Worm (Caenorhabditis elegans) whole organism, mixed stage, embryonic: ENCODE data around the gene C25A11.2.

ENCODE experiments used
- elt-3 ChIP-seq: fragments of 150-350 bp; optimal IDR thresholded peaks from 2 replicates; lab custom pipeline; 2014; ENCODE audit warnings: missing biosample characterization, missing genetic modification characterization
- hlh-1 ChIP-seq: fragments of 150-350 bp; optimal IDR thresholded peaks from 2 replicates; lab custom pipeline; 2014; ENCODE audit warnings: missing biosample characterization, missing genetic modification reagents, missing genetic modification characterization
- lin-13 ChIP-seq: fragments of 150-350 bp; optimal IDR thresholded peaks from 2 replicates; lab custom pipeline; 2014; ENCODE audit warnings: missing biosample characterization, missing genetic modification characterization
- mep-1 ChIP-seq: fragments of 150-350 bp; optimal IDR thresholded peaks from 2 replicates; lab custom pipeline; 2017; ENCODE audit warnings: missing biosample characterization, missing genetic modification reagents, missing genetic modification characterization, inconsistent platforms
- nhr-12 ChIP-seq: fragments of 150-350 bp; optimal IDR thresholded peaks from 2 replicates; lab custom pipeline; 2014; ENCODE audit warnings: missing biosample characterization, missing genetic modification characterization
- nhr-237 ChIP-seq: fragments of 150-350 bp; optimal IDR thresholded peaks from 2 replicates; lab custom pipeline; 2014; ENCODE audit warnings: missing biosample characterization, missing genetic modification characterization
- nhr-28 ChIP-seq: fragments of 150-350 bp; optimal IDR thresholded peaks from 2 replicates; lab custom pipeline; 2014; ENCODE audit warnings: missing biosample characterization, missing genetic modification characterization
- nhr-76 ChIP-seq: sonication (generic microtip); optimal IDR thresholded peaks from 2 replicates; lab custom pipeline; 2017; ENCODE audit warnings: missing biosample characterization, missing genetic modification characterization
- snpc-4 ChIP-seq: fragments of 150-350 bp; optimal IDR thresholded peaks from 2 replicates; lab custom pipeline; 2014; ENCODE audit warnings: missing biosample characterization, missing genetic modification characterization
- sptf-1 ChIP-seq: sonication (generic microtip); optimal IDR thresholded peaks from 2 replicates; lab custom pipeline; 2017; ENCODE audit warnings: mild to moderate bottlenecking, missing genetic modification characterization, moderate library complexity, missing compliant biosample characterization
- unc-120 ChIP-seq: sonication (generic microtip); optimal IDR thresholded peaks from 2 replicates; lab custom pipeline; 2017; ENCODE audit warnings: missing genetic modification characterization, missing compliant biosample characterization; ENCODE audit not compliant: poor library complexity, severe bottlenecking
- unc-39 ChIP-seq: fragments of 150-350 bp; optimal IDR thresholded peaks from 2 replicates; lab custom pipeline; 2014; ENCODE audit warnings: missing biosample characterization, missing genetic modification characterization
- unc-62 ChIP-seq: fragments of 150-350 bp; optimal IDR thresholded peaks from 2 replicates; lab custom pipeline; 2014; ENCODE audit warnings: missing biosample characterization, missing genetic modification reagents, missing genetic modification characterization
- ztf-11 ChIP-seq: fragments of 150-350 bp; optimal IDR thresholded peaks from 2 replicates; lab custom pipeline; 2014; ENCODE audit warnings: missing biosample characterization, missing genetic modification characterization

DNA sequence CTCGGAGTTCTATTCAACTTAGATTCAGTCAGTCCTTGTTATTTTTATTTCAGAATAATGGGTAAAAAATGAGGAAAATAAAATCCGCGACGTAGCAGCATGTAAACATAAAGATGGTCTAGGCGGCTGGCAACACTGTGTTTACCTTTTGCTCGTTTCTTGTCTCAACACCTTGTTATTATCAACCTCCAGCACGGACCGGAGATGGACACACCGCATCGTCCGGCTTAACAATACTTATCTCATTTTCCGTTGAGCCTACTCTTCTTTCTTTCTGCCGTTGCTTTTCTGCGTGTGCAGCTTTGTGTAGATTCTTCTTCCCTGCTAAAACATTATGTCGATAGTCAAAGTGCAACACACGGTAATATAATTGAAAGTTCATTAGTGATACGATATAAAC lies 10.8 kb upstream of the C25A11.2 start:
- TF ChIP-seq mep-1 (tag; lab: Kevin White, UChicago) (no peak), unc-39 (tag; lab: Kevin White, UChicago) (no peak), ztf-11 (no peak), unc-120 (no peak), unc-62 (GFP tag; lab: Kevin White, UChicago) (no peak), nhr-76 (no peak), nhr-28 (tag; lab: Kevin White, UChicago) (no peak), snpc-4 (tag; lab: Kevin White, UChicago) (no peak), elt-3 (no peak), hlh-1 (tag; lab: Kevin White, UChicago) (no peak), sptf-1 (tag; lab: Kevin White, UChicago) (no peak), nhr-12 (tag; lab: Kevin White, UChicago) (no peak), nhr-237 (no peak), lin-13 (tag; lab: Kevin White, UChicago) (no peak)
